Worm (Caenorhabditis elegans): ENCODE measurements around the gene srd-64.

DNA sequence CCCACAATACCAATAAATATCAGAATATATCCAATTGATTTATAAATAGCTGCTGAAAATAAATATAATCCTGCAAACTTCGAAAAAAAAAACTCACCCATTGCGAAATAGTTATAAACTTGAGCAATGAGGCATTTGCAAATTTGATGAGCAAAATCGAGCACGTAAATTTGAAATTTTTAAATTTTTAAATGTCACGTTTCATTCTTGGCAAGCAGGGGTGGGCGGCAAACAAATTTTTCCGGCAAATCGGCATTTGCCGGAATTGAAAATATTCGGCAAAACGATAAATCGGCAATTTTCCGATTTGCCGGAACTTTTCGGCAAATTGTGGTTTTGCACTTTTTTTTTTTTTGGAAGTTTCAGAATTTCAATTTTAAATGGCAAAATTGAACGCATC lies 5.0 kb downstream of the srd-64 start, which contains the start of gene Y22D7AR.14:
- no peak for TF ChIP-seq sea-2 (GFP tag; optimal IDR thresholded peaks at IDR 0.05)
- TF ChIP-seq nhr-237 (tag; optimal IDR thresholded peaks at IDR 0.05) = no peak
- no peak for TF ChIP-seq lin-39 (tag; optimal IDR thresholded peaks at IDR 0.05)
- no peak for TF ChIP-seq nhr-12 (tag; optimal IDR thresholded peaks at IDR 0.05)
- TF ChIP-seq zag-1 (tag; optimal IDR thresholded peaks at IDR 0.05) = no peak
- no peak for TF ChIP-seq elt-3 (tag; optimal IDR thresholded peaks at IDR 0.05)
- no peak for TF ChIP-seq elt-2 (tag; optimal IDR thresholded peaks at IDR 0.05)
- no peak for TF ChIP-seq nhr-23 (tag; optimal IDR thresholded peaks at IDR 0.05)
- no peak for TF ChIP-seq ama-1 (optimal IDR thresholded peaks at IDR 0.05)
- no peak for TF ChIP-seq fkh-10 (GFP tag; optimal IDR thresholded peaks at IDR 0.05)
- no peak for TF ChIP-seq nhr-25 (tag; optimal IDR thresholded peaks at IDR 0.05)
